Fruit fly (Drosophila melanogaster) whole organism, prepupa: ENCODE results near the gene CG42834.

ENCODE experiments used
- CG16779 ChIP-seq: fragments of 200-800 bp; sonication (Bioruptor generic); optimal IDR thresholded peaks from 3 replicates; lab custom pipeline; 2017; ENCODE audit warnings: missing biosample characterization, mild to moderate bottlenecking, missing genetic modification characterization
- CG3919 ChIP-seq: fragments of 200-800 bp; sonication (Bioruptor generic); optimal IDR thresholded peaks from 3 replicates; lab custom pipeline; 2016; ENCODE audit warnings: missing biosample characterization, missing genetic modification characterization
- CG6276 ChIP-seq: fragments of 200-800 bp; sonication (Bioruptor generic); optimal IDR thresholded peaks from 2 replicates; lab custom pipeline; 2017; ENCODE audit warnings: missing biosample characterization, mild to moderate bottlenecking, missing genetic modification characterization
- CG8119 ChIP-seq: fragments of 200-800 bp; sonication (Bioruptor generic); IDR thresholded peaks from 3 replicates; pipeline ENCODE4 v1.3.6; 2022; ENCODE audit warnings: missing biosample characterization, missing genetic modification characterization
- CG8319 ChIP-seq: fragments of 200-800 bp; sonication (Bioruptor generic); optimal IDR thresholded peaks from 3 replicates; lab custom pipeline; 2016; ENCODE audit warnings: missing biosample characterization, missing genetic modification characterization
- Ets96B ChIP-seq: fragments of 200-800 bp; optimal IDR thresholded peaks from 2 replicates; lab custom pipeline; 2019; ENCODE audit warnings: missing biosample characterization, mild to moderate bottlenecking, missing genetic modification characterization, moderate library complexity
- Sox102F ChIP-seq: fragments of 200-800 bp; sonication (Bioruptor generic); optimal IDR thresholded peaks from 2 replicates; lab custom pipeline; 2016; ENCODE audit warnings: missing biosample characterization, mild to moderate bottlenecking, missing genetic modification characterization
- topi ChIP-seq: fragments of 200-800 bp; sonication (Bioruptor generic); optimal IDR thresholded peaks from 3 replicates; lab custom pipeline; 2016; ENCODE audit warnings: missing biosample characterization, missing genetic modification characterization

- TF ChIP-seq CG16779 (no peak), CG8319 (GFP tag; lab: Kevin White, UChicago) (no peak), Ets96B (tag; lab: Kevin White, UChicago) (no peak), CG8119 (GFP tag; lab: Robert Waterston, UW) (no peak), CG6276 (GFP tag; lab: Kevin White, UChicago) (no peak), Sox102F (no peak), topi (no peak), CG3919 (GFP tag; lab: Kevin White, UChicago) (no peak)
Measured at dm6 chr3R:17379051-17379450, 39.5 kb upstream of the CG42834 start.
